Fruit fly (Drosophila melanogaster): Measurements from ENCODE around the gene Cox17.

- TF ChIP-seq h (optimal IDR thresholded peaks at IDR 0.05) (no peak), psq (optimal IDR thresholded peaks at IDR 0.05) (no peak), Myc (optimal IDR thresholded peaks at IDR 0.05) (no peak)
Observed at dm6 chrX:15127880-15128644, 43.6 kb upstream of the Cox17 start.
